Worm (Caenorhabditis elegans) whole organism, L3 larva: ENCODE measurements around the gene C23H5.11.

ENCODE experiments used
- R02D3.7 ChIP-seq: fragments of 150-350 bp; optimal IDR thresholded peaks from 2 replicates; lab custom pipeline; 2014; ENCODE audit warnings: missing biosample characterization, missing genetic modification characterization
- ama-1 ChIP-seq: fragments of 150-350 bp; optimal IDR thresholded peaks from 2 replicates; lab custom pipeline; 2018
- elt-3 ChIP-seq, 3 experiments: fragments of 150-350 bp in 1 of 3; sonication (generic microtip) in 2 of 3; optimal IDR thresholded peaks; 2 replicates in 2 of 3; 4 replicates in 1 of 3; lab custom pipeline; 2014 to 2017; ENCODE audit warnings: missing biosample characterization in 3 of 3, missing genetic modification characterization in 3 of 3
- fkh-10 ChIP-seq: sonication (generic microtip); optimal IDR thresholded peaks from 2 replicates; lab custom pipeline; 2017; ENCODE audit warnings: missing biosample characterization, missing genetic modification reagents, missing genetic modification characterization
- nhr-28 ChIP-seq: fragments of 150-350 bp; optimal IDR thresholded peaks from 2 replicates; lab custom pipeline; 2014; ENCODE audit warnings: missing biosample characterization, missing genetic modification characterization
- nhr-76 ChIP-seq: fragments of 150-350 bp; sonication (generic microtip); optimal IDR thresholded peaks from 5 replicates; lab custom pipeline; 2014; ENCODE audit warnings: missing biosample characterization, missing genetic modification characterization
- skn-1 ChIP-seq: fragments of 150-350 bp; optimal IDR thresholded peaks from 2 replicates; lab custom pipeline; 2014; ENCODE audit warnings: missing biosample characterization, missing genetic modification characterization
- unc-62 ChIP-seq: fragments of 150-350 bp; sonication (generic microtip); optimal IDR thresholded peaks from 4 replicates; lab custom pipeline; 2014; ENCODE audit warnings: missing biosample characterization, missing genetic modification reagents, missing genetic modification characterization
- zag-1 ChIP-seq: fragments of 150-350 bp; optimal IDR thresholded peaks from 2 replicates; lab custom pipeline; 2014; ENCODE audit warnings: missing biosample characterization, missing genetic modification characterization

DNA sequence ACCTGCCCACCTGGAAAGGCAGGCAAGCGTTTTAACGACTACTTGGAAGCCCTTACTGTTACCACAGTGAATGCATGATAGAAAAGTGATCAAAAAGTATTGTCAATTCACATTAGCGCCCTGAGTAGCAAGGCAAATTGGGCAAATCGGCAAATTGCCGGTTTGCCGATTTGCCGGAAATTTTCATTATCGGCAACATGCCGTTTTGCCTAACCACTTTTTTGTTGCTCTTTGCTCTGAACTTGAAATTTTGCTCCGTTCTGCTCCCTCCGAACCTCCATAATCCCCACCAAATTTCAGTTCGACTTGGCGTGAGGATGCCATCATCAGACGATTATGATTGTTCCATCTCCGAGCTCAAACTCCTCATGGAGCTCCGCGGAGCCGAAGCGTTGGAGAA, 15.9 kb downstream of the C23H5.11 start, which contains the start of gene mca-2:
- TF ChIP-seq fkh-10 (GFP tag; lab: Kevin White, UChicago), result no peak
- TF ChIP-seq skn-1 (tag; lab: Kevin White, UChicago), result no peak
- TF ChIP-seq nhr-28 (tag; lab: Kevin White, UChicago), result no peak
- TF ChIP-seq ama-1 (lab: Kevin White, UChicago), result no peak
- TF ChIP-seq R02D3.7 (tag; lab: Kevin White, UChicago), result no peak
- TF ChIP-seq zag-1 (tag; lab: Kevin White, UChicago), result no peak
- TF ChIP-seq nhr-76 (tag; lab: Kevin White, UChicago), result no peak
- no peak for TF ChIP-seq unc-62 (GFP tag; lab: Kevin White, UChicago)
- TF ChIP-seq elt-3 (tag; optimal IDR thresholded peaks at IDR 0.05; lab: Kevin White, UChicago), result no peak
